Worm (Caenorhabditis elegans): ENCODE results near the gene msp-31.

msp-31 gene

DNA sequence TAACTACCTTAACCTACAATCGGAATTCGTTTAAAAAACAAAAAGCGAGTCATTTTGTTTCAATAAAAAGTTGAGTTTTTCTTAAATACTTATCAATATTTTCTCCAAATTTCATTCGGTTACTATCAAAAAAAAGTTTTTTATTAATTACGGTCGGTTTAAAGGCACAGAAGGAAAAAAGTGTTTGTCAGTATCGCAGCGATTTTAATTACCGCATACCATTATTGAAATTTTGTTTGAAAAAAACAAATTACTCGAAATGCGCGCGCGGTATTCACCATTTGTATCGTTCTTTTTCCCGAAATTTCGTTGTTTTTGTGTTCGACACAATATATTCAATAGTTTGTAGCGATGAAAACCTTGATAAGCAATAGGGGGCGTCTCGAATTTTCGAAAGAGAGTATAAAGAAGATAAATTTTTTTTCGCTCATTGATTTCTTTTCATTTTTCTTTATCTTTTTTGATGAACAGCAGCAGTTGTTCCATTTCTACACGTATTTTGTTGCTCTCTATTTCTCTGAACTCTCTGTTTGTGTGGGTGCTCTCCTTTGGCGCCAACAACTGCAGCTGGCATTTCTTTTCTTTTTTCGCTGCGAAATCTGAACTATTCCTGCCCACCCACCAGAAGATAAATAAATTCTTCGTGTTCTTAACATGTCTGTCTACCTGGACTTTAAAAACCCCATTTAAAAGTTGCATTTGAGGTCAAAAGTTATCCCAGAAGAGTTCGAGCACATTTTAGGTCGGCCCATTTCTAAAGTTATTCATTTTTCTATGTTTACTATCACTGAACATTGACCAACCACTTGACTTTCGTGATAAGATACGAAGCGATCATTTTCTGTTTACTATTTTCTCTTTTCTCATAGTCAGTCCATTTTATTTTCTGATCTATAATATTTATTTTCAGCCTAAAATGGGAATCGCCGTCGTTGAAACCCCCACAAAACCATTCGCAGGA lies 27.6 kb downstream of the msp-31 start, which contains the start of gene pgm-1:
pgm-1 (plus strand) TSS at position 911 of the 961 bp plus-strand sequence.
- TF ChIP-seq fos-1 (tag; optimal IDR thresholded peaks at IDR 0.05) (no peak), ZK546.5 (tag; optimal IDR thresholded peaks at IDR 0.05) (no peak), ama-1 (optimal IDR thresholded peaks at IDR 0.05) (peak; percentile 16), lin-39 (tag; optimal IDR thresholded peaks at IDR 0.05) (peak; percentile 2), nfya-1 (tag; optimal IDR thresholded peaks at IDR 0.05; ENCODE audit: insufficient read depth) (peak; percentile 36), nhr-23 (tag; optimal IDR thresholded peaks at IDR 0.05) (no peak), aly-2 (tag; optimal IDR thresholded peaks at IDR 0.05) (no peak), nhr-237 (tag; optimal IDR thresholded peaks at IDR 0.05) (no peak), daf-12 (tag; optimal IDR thresholded peaks at IDR 0.05) (no peak), egl-5 (tag; optimal IDR thresholded peaks at IDR 0.05) (no peak), ceh-82 (tag; optimal IDR thresholded peaks at IDR 0.05) (no peak), elt-1 (tag; optimal IDR thresholded peaks at IDR 0.05) (no peak), pha-4 (tag; optimal IDR thresholded peaks at IDR 0.05) (peak; percentile 80), pqm-1 (tag; optimal IDR thresholded peaks at IDR 0.05) (no peak), lsy-12 (tag; optimal IDR thresholded peaks at IDR 0.05) (no peak), elt-2 (tag; optimal IDR thresholded peaks at IDR 0.05) (peak; percentile 84), elt-3 (tag; optimal IDR thresholded peaks at IDR 0.05) (no peak), unc-62 (GFP tag; optimal IDR thresholded peaks at IDR 0.05) (no peak), R02D3.7 (tag; optimal IDR thresholded peaks at IDR 0.05) (no peak), ceh-28 (tag; optimal IDR thresholded peaks at IDR 0.05) (peak; percentile 36), skn-1 (tag; optimal IDR thresholded peaks at IDR 0.05) (no peak), ztf-4 (tag; optimal IDR thresholded peaks at IDR 0.05) (no peak)

DNA sequence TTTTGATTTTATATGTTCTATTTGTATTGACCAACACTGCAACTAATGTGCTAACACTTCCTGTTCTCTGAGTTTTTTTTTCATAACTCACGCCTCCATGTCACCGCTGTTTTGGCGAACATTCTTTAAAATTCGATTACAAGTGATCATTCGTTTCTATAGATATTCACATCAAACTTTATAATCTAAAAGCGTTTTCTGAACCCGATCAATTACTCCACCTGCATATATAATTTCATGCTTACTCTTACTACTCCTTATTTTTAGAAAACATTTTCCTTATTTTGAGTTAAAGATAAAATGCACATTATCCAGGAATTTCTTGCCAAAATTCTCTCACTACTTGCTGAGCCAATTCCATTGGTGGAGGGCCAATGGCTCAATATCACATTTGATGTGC lies 30.4 kb downstream of the msp-31 start, which contains the start of gene R05F9.7:
R05F9.7 (plus strand) TSS at position 301 of the 400 bp plus-strand sequence.
- TF ChIP-seq zag-1 (tag; optimal IDR thresholded peaks at IDR 0.05) = no peak
- no peak for TF ChIP-seq lin-15B (tag; optimal IDR thresholded peaks at IDR 0.05)
- no peak for TF ChIP-seq unc-62 (GFP tag; optimal IDR thresholded peaks at IDR 0.05)
- TF ChIP-seq nhr-77 (tag; optimal IDR thresholded peaks at IDR 0.05) = no peak

DNA sequence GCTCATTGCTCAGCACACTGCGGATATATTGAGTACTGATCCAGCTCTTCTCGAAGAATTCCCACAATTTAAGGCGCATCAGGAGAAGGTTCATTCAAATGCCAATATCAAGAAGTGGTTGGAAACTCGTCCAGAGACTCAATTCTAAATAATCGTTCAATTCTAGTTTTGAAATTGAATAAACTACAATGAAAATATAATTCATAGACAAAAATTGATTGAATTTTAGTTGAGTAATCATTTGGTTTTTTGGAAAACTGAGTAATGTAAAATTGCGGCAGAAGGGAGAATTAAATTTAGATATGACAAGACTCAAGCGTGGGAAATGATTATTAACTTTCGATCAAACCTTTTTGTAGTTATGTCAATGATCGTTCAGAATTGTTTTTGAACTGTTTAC lies 32.0 kb downstream of the msp-31 start:
- TF ChIP-seq nhr-12 (tag; optimal IDR thresholded peaks at IDR 0.05) (no peak), hmg-11 (tag; optimal IDR thresholded peaks at IDR 0.05) (no peak), ceh-28 (tag; optimal IDR thresholded peaks at IDR 0.05) (no peak)

DNA sequence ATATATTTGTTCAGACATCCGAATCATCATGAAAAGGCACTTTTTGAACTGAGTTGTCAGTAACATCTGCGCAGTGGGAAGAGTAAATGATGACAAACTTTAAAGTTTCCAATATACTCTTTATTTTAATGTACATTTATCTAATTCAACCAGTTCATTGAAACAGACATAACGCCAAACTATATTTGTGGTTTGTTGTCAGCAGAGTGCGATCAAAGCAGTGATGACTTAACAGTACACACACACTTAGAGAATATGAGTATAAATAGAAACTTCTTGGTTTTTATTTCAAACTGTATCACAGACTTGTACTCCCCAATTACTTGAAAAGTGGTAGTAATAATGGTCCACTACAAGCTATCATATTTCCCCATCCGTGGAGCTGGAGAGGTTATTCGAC lies 33.0 kb downstream of the msp-31 start, which contains the start of gene gst-8:
gst-8 (plus strand) TSS at position 301 of the 400 bp plus-strand sequence.
- no peak for TF ChIP-seq ZK546.5 (tag; optimal IDR thresholded peaks at IDR 0.05)
- no peak for TF ChIP-seq ceh-16 (tag; optimal IDR thresholded peaks at IDR 0.05)
- TF ChIP-seq elt-2 (tag; optimal IDR thresholded peaks at IDR 0.05) = peak; percentile 24

DNA sequence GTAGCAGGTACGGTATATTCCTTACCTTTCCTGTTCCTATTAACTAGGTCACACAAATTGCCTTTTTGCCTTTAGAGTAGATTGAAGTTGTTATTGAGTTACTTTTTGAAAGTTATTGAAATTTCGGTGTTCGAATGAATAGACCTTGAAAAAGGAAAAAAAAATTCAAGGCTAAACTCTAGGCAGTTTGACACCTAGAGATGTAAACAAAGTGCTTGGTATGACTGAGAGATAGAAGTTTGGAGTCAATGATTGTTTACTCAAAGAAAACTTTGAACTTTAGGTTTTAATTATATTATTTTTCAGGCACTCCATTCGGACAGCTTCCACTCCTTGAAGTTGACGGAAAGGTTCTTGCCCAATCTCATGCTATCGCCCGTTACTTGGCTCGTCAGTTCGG lies 33.9 kb downstream of the msp-31 start:
- TF ChIP-seq ama-1 (optimal IDR thresholded peaks at IDR 0.05) (no peak), fkh-2 (tag; optimal IDR thresholded peaks at IDR 0.05) (no peak), mml-1 (tag; optimal IDR thresholded peaks at IDR 0.05) (no peak), pha-4 (tag; optimal IDR thresholded peaks at IDR 0.05) (peak; percentile 68)

DNA sequence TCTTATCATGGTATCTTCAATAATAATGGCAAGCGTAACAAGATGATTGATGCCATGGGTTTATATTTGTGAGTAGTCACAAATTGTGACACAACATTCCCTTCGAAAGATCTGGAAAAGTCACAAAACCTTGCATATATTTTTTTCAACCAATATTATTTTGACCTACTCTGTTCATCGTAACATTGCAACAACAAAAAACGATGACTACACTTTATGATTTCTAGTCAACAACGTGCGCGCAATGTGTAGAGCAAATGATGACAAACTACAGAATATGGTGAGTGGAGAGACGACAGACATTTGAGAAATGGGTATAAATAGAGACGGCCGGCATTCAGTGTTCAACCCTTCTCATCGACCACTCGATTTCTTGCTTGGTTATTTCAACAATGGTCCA lies 34.6 kb downstream of the msp-31 start, which contains the start of gene gst-7:
gst-7 (plus strand) TSS at position 336 of the 400 bp plus-strand sequence.
- TF ChIP-seq elt-1 (tag; optimal IDR thresholded peaks at IDR 0.05) = no peak
- TF ChIP-seq tbx-2 (tag; optimal IDR thresholded peaks at IDR 0.05) = no peak
- no peak for TF ChIP-seq fkh-2 (tag; optimal IDR thresholded peaks at IDR 0.05)
- TF ChIP-seq mdl-1 (tag; optimal IDR thresholded peaks at IDR 0.05) = no peak
- TF ChIP-seq R02D3.7 (tag; optimal IDR thresholded peaks at IDR 0.05) = no peak
- no peak for TF ChIP-seq ceh-16 (tag; optimal IDR thresholded peaks at IDR 0.05)
- TF ChIP-seq egl-27 (tag; optimal IDR thresholded peaks at IDR 0.05) = no peak
- TF ChIP-seq ztf-11 (tag; optimal IDR thresholded peaks at IDR 0.05) = no peak
- TF ChIP-seq eor-1 (tag; optimal IDR thresholded peaks at IDR 0.05) = no peak
- TF ChIP-seq zag-1 (tag; optimal IDR thresholded peaks at IDR 0.05) = no peak
- no peak for TF ChIP-seq nhr-43 (tag; optimal IDR thresholded peaks at IDR 0.05; ENCODE audit: poor library complexity, severe bottlenecking)
- peak; percentile 92 for TF ChIP-seq pha-4 (tag; optimal IDR thresholded peaks at IDR 0.05)
- no peak for TF ChIP-seq sea-2 (GFP tag; optimal IDR thresholded peaks at IDR 0.05)
- no peak for TF ChIP-seq nhr-76 (tag; optimal IDR thresholded peaks at IDR 0.05)
- no peak for TF ChIP-seq egl-5 (tag; optimal IDR thresholded peaks at IDR 0.05)
- no peak for TF ChIP-seq ceh-28 (tag; optimal IDR thresholded peaks at IDR 0.05)
- peak; percentile 40 for TF ChIP-seq nfya-1 (tag; optimal IDR thresholded peaks at IDR 0.05; ENCODE audit: insufficient read depth)
- TF ChIP-seq snpc-4 (tag; optimal IDR thresholded peaks at IDR 0.05) = no peak
- TF ChIP-seq unc-39 (tag; optimal IDR thresholded peaks at IDR 0.05) = no peak
- TF ChIP-seq jun-1 (tag; optimal IDR thresholded peaks at IDR 0.05) = no peak
- TF ChIP-seq elt-3 (tag; optimal IDR thresholded peaks at IDR 0.05) = no peak
- no peak for TF ChIP-seq mml-1 (tag; optimal IDR thresholded peaks at IDR 0.05)

Data from whole organism, L3 larva.